Worm (Caenorhabditis elegans) whole organism, L4 larva: ENCODE measurements around the gene ZK218.1.

Experiments
- D1046.2 ChIP-seq: fragments of 200-800 bp; sonication (Bioruptor generic); IDR thresholded peaks from 2 replicates; pipeline ENCODE4 v1.3.6; 2022; ENCODE audit warnings: missing genetic modification characterization, missing compliant biosample characterization
- fos-1 ChIP-seq: fragments of 150-350 bp; optimal IDR thresholded peaks from 2 replicates; lab custom pipeline; 2014; ENCODE audit warnings: missing biosample characterization, missing genetic modification characterization
- lin-39 ChIP-seq: fragments of 150-350 bp; optimal IDR thresholded peaks from 2 replicates; lab custom pipeline; 2014; ENCODE audit warnings: missing biosample characterization, missing genetic modification reagents, missing genetic modification characterization
- lir-3 ChIP-seq: sonication (generic microtip); optimal IDR thresholded peaks from 2 replicates; lab custom pipeline; 2016; ENCODE audit warnings: mild to moderate bottlenecking, missing genetic modification characterization, missing compliant biosample characterization
- mdl-1 ChIP-seq, 2 experiments: fragments of 150-350 bp in 1 of 2; sonication (generic microtip) in 1 of 2; optimal IDR thresholded peaks; 2 replicates each; lab custom pipeline; 2014 to 2017; ENCODE audit warnings: missing biosample characterization in 2 of 2, missing genetic modification characterization in 2 of 2
- mes-2 ChIP-seq: sonication (generic microtip); optimal IDR thresholded peaks from 2 replicates; lab custom pipeline; 2016; ENCODE audit warnings: missing genotype, mild to moderate bottlenecking, missing genetic modification characterization, missing compliant biosample characterization; ENCODE audit not compliant: poor library complexity, severe bottlenecking
- nhr-28 ChIP-seq: fragments of 150-350 bp; optimal IDR thresholded peaks from 2 replicates; lab custom pipeline; 2014; ENCODE audit warnings: missing biosample characterization, missing genetic modification characterization
- nhr-48 ChIP-seq: sonication (generic microtip); optimal IDR thresholded peaks from 2 replicates; lab custom pipeline; 2016; ENCODE audit warnings: mild to moderate bottlenecking, missing genetic modification characterization, missing compliant biosample characterization
- pha-4 ChIP-seq, 2 experiments: fragments of 150-350 bp in 1 of 2; fragments of 200-800 bp in 1 of 2; sonication (Bioruptor generic) in 1 of 2; IDR thresholded peaks in 1 of 2; optimal IDR thresholded peaks in 1 of 2; 2 replicates each; pipeline versions ENCODE4 v1.3.6 to Lab custom; 2014 to 2022; ENCODE audit warnings: missing genetic modification characterization in 2 of 2, missing genetic modification reagents in 2 of 2, missing biosample characterization in 1 of 2, missing compliant biosample characterization in 1 of 2
- pqm-1 ChIP-seq: sonication (generic microtip); optimal IDR thresholded peaks from 2 replicates; lab custom pipeline; 2017; ENCODE audit warnings: missing biosample characterization, missing genetic modification characterization
- snpc-4 ChIP-seq: fragments of 150-350 bp; optimal IDR thresholded peaks from 2 replicates; lab custom pipeline; 2014; ENCODE audit warnings: missing biosample characterization, missing genetic modification characterization
- unc-62 ChIP-seq, 3 experiments: fragments of 150-350 bp in 1 of 3; sonication (generic microtip); optimal IDR thresholded peaks in 2 of 3; peaks in 1 of 3; 1 replicate in 1 of 3; 2 replicates in 2 of 3; lab custom pipeline; 2014 to 2017; ENCODE audit warnings: missing biosample characterization in 3 of 3, missing genetic modification characterization in 3 of 3, missing genetic modification reagents in 3 of 3, missing genotype in 1 of 3
- ztf-11 ChIP-seq: fragments of 150-350 bp; optimal IDR thresholded peaks from 2 replicates; lab custom pipeline; 2014; ENCODE audit warnings: missing biosample characterization, missing genetic modification characterization

- TF ChIP-seq lin-39 (tag; lab: Kevin White, UChicago) (no peak), D1046.2 (GFP tag; lab: Robert Waterston, UW) (no peak), ztf-11 (no peak), mes-2 (tag; lab: Kevin White, UChicago) (no peak), mdl-1 (tag; optimal IDR thresholded peaks at IDR 0.05; lab: Kevin White, UChicago) (no peak), nhr-28 (tag; lab: Kevin White, UChicago) (no peak), nhr-48 (no peak), lir-3 (no peak), pqm-1 (tag; lab: Kevin White, UChicago) (no peak), fos-1 (tag; lab: Kevin White, UChicago) (no peak), pha-4 (GFP tag; IDR thresholded peaks at IDR 0.05; lab: Robert Waterston, UW) (no peak), pha-4 (tag; optimal IDR thresholded peaks at IDR 0.05; lab: Kevin White, UChicago) (no peak), snpc-4 (tag; lab: Kevin White, UChicago) (no peak), unc-62 (GFP tag; optimal IDR thresholded peaks at IDR 0.05 in 1 of 2; lab: Kevin White, UChicago) (no peak), unc-62 (tag; optimal IDR thresholded peaks at IDR 0.05; lab: Kevin White, UChicago) (no peak)
Observed at ce11 chrV:17079795-17080194, 12.6 kb upstream of the ZK218.1 start, which contains the start of gene srw-20.
